Worm (Caenorhabditis elegans) whole organism, L4/young adult: ENCODE measurements around the gene hda-5.

ENCODE experiments used
- dao-5 ChIP-seq: sonication (generic microtip); optimal IDR thresholded peaks from 2 replicates; lab custom pipeline; 2016; ENCODE audit warnings: missing genotype, missing genetic modification characterization, moderate library complexity, missing compliant biosample characterization
- him-1 ChIP-seq: sonication (generic microtip); optimal IDR thresholded peaks from 2 replicates; lab custom pipeline; 2016; ENCODE audit warnings: missing genotype, missing genetic modification reagents, missing genetic modification characterization, missing compliant biosample characterization

DNA sequence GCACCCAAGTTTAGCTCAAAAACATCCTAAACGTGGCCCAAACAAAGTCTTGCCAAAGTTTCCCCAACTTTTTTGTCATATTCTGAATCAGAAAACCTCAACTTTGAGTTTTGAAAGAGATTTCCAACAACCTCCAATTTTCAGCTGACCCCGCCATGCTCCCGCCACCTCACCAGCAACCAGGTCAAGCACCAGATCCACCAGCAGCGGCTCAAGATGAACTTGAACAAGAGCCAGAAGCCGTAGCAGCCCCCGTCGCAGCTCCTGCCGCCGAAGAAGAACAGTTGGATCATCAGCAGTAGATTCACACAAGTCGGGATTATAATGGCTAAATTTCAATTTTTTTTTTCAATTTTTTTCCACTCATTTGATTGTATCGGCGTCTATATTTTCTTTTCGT lies 12.4 kb downstream of the hda-5 start:
- TF ChIP-seq him-1 (tag; lab: Kevin White, UChicago) (no peak), dao-5 (tag; lab: Kevin White, UChicago) (no peak)
